Worm (Caenorhabditis elegans): ENCODE results near the gene C33D3.3.

C33D3.3 gene

DNA sequence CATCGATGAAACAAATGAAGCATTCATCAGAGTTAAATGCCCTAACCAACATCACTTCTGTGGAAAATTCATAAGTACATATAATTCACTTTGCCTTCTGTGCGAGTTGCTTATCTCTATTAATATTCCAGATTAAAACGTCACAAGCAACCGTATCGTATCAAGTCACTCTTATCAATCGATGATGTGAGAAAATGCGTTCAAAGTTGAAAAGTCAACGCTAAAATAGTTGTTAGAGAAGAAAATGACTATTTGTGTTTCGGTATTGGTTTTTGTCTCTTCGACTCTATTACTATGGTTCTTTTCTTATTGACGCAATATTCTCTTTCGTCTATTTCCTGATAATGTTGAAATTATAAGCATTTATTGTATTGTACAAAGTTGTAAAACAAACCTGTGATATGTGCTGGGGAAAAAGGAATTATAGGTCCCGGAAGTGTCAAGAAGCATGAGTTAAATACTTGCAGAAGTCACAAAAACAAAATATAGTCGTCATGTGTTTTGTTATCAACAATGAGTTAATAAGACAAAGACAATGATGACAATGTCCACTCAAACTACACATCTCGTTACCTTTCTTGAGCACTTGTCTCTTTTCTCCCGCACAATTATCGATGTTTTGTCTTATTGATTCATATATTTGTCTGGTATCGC lies 47.2 kb downstream of the C33D3.3 start:
- TF ChIP-seq elt-2 (tag; optimal IDR thresholded peaks at IDR 0.05) (peak; percentile 60), K02D7.2 (tag; optimal IDR thresholded peaks at IDR 0.05) (no peak)

DNA sequence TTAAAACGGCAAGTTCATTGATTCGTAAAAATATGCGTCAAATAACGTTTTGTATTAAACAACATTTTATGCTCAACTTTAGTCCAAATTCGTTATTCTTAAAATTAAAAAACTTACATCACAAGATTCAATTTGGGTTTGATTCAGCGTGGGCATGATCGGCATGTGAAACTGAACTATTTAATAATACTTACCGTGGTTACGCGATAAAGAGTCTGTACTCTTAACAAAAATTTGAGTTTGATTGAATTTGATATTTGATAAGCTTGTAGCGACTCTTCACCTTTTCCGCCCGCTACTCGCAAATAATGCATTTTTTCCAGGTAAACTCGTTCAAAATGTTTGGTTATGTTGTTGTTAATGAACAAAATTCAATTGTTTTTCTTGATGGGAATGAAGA lies 48.3 kb downstream of the C33D3.3 start, which contains the start of gene glo-3:
Gene glo-3, plus strand, starts transcription at position 253 of the 400 bp plus-strand sequence.
- TF ChIP-seq pax-1 (tag; optimal IDR thresholded peaks at IDR 0.05) (no peak), ref-2 (tag; optimal IDR thresholded peaks at IDR 0.05) (no peak), ceh-22 (tag; optimal IDR thresholded peaks at IDR 0.05) (no peak), T23F11.4 (GFP tag; optimal IDR thresholded peaks at IDR 0.05) (no peak), pqm-1 (tag; optimal IDR thresholded peaks at IDR 0.05) (no peak), mec-3 (tag; optimal IDR thresholded peaks at IDR 0.05; ENCODE audit: borderline replicate concordance) (no peak), elt-2 (tag; optimal IDR thresholded peaks at IDR 0.05) (no peak), ahr-1 (tag; optimal IDR thresholded peaks at IDR 0.05) (no peak), npax-4 (tag; optimal IDR thresholded peaks at IDR 0.05) (no peak), ceh-2 (tag; optimal IDR thresholded peaks at IDR 0.05) (no peak), nhr-232 (tag; optimal IDR thresholded peaks at IDR 0.05) (no peak), ceh-48 (tag; optimal IDR thresholded peaks at IDR 0.05) (no peak), elt-4 (tag; optimal IDR thresholded peaks at IDR 0.05) (no peak), ceh-19 (GFP tag; optimal IDR thresholded peaks at IDR 0.05) (no peak), nhr-11 (tag; optimal IDR thresholded peaks at IDR 0.05) (no peak), unc-86 (tag; optimal IDR thresholded peaks at IDR 0.05) (no peak), ztf-16 (tag; optimal IDR thresholded peaks at IDR 0.05) (no peak), sdc-2 (tag; optimal IDR thresholded peaks at IDR 0.05) (no peak), odd-2 (tag; optimal IDR thresholded peaks at IDR 0.05) (no peak)

DNA sequence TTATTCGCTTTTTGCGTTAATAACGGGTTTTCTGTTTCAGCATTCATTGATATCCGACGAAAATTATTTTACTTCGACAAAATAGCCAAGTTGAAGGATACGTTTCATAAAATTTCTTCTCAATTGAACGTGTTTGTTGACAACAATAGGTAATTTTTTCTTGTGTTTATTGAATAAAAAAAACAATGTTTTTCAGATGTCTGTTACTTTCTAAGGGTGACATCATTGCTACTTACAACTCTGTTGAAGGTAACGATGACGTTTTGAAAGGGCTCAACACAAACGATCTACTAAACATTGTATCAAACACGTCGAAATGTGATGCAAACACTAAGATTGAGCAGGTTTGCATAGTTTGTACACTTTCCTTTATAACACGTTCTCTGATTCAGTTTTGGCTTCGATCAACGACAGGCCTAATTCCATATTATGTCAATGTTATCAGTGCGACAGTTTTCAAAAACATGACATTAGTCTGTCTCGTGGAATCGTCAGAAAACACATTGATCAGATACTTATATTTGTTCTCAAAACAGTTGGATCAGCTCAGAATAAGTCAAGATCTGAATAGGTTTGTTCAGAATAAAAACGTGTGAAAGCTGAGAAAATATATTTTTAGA lies 49.6 kb downstream of the C33D3.3 start:
- no peak for TF ChIP-seq dve-1 (tag; optimal IDR thresholded peaks at IDR 0.05)
